Fruit fly (Drosophila melanogaster): ENCODE data around the gene Mgat2.

The Mgat2 gene

dm6 chr3R:29981479-29981878 lies 40.5 kb downstream of the Mgat2 start:
- TF ChIP-seq CG6765 (GFP tag; optimal IDR thresholded peaks at IDR 0.05) = no peak
- TF ChIP-seq Drgx (GFP tag; IDR thresholded peaks at IDR 0.05) = peak; percentile 59
- TF ChIP-seq sens (GFP tag) = peak; percentile 7
- TF ChIP-seq Sox102F (GFP tag; optimal IDR thresholded peaks at IDR 0.05) = peak; percentile 4
- no peak for TF ChIP-seq ranshi (GFP tag; IDR thresholded peaks at IDR 0.05)
- no peak for TF ChIP-seq CG10274 (GFP tag; optimal IDR thresholded peaks at IDR 0.05)

dm6 chr3R:29978595-29978994 lies 43.4 kb downstream of the Mgat2 start:
- peak; percentile 23; the same call in 1 of the 2 replicates for TF ChIP-seq Rx (GFP tag; IDR thresholded peaks at IDR 0.05)
- TF ChIP-seq insv (GFP tag; optimal IDR thresholded peaks at IDR 0.05) = no peak
- no peak for TF ChIP-seq dan (GFP tag; IDR thresholded peaks at IDR 0.05)
- TF ChIP-seq Gug (GFP tag; IDR thresholded peaks at IDR 0.05) = peak; percentile 4; the same call in 1 of the 4 replicates
- TF ChIP-seq pan (optimal IDR thresholded peaks at IDR 0.05) = no peak
- peak in 1 of 2 experiments; percentile 40 for TF ChIP-seq pan (GFP tag; optimal IDR thresholded peaks at IDR 0.05 in 1 of 2, IDR thresholded peaks at IDR 0.05 in 1 of 2)
- TF ChIP-seq lmd (GFP tag; IDR thresholded peaks at IDR 0.05) = peak; percentile 53
- no peak for TF ChIP-seq YL-1 (GFP tag; optimal IDR thresholded peaks at IDR 0.05)
- no peak for TF ChIP-seq Atf3 (GFP tag; optimal IDR thresholded peaks at IDR 0.05)
- TF ChIP-seq D (optimal IDR thresholded peaks at IDR 0.05) = no peak
- no peak for TF ChIP-seq D (GFP tag; optimal IDR thresholded peaks at IDR 0.05)
- peak; percentile 25; the same call in 1 of the 2 replicates for TF ChIP-seq ranshi (GFP tag; IDR thresholded peaks at IDR 0.05)
- TF ChIP-seq gsb-n (tag; optimal IDR thresholded peaks at IDR 0.05) = no peak
- peak; percentile 4 for TF ChIP-seq Hsf (GFP tag; optimal IDR thresholded peaks at IDR 0.05)
- no peak for TF ChIP-seq CG7271 (tag; optimal IDR thresholded peaks at IDR 0.05)
- peak; percentile 13 for TF ChIP-seq CG30403 (GFP tag; optimal IDR thresholded peaks at IDR 0.05)
- TF ChIP-seq shn (GFP tag; optimal IDR thresholded peaks at IDR 0.05) = no peak
- peak; percentile 50; the same call in 1 of the 2 replicates for TF ChIP-seq HLH3B (GFP tag; IDR thresholded peaks at IDR 0.05)
- peak; percentile 6 for TF ChIP-seq Xbp1 (GFP tag; optimal IDR thresholded peaks at IDR 0.05)
- TF ChIP-seq slbo (GFP tag; IDR thresholded peaks at IDR 0.05) = peak; percentile 59; the same call in 1 of the 2 replicates
- TF ChIP-seq CG15514 (GFP tag; optimal IDR thresholded peaks at IDR 0.05) = peak; percentile 34
- TF ChIP-seq bcd (GFP tag; optimal IDR thresholded peaks at IDR 0.05) = peak; percentile 29
- no peak for TF ChIP-seq NK7.1 (GFP tag; optimal IDR thresholded peaks at IDR 0.05)
- no peak for TF ChIP-seq CG31388 (GFP tag; optimal IDR thresholded peaks at IDR 0.05)
- TF ChIP-seq Doc3 (GFP tag; IDR thresholded peaks at IDR 0.05; ENCODE audit: partially characterized antibody) = no peak
- no peak for TF ChIP-seq kay (GFP tag; optimal IDR thresholded peaks at IDR 0.05)
- TF ChIP-seq CG7556 (GFP tag; optimal IDR thresholded peaks at IDR 0.05) = peak; percentile 34
- peak; percentile 48; the same call in 1 of the 2 replicates for TF ChIP-seq E2f1 (GFP tag; IDR thresholded peaks at IDR 0.05)
- TF ChIP-seq CG42726 (GFP tag; IDR thresholded peaks at IDR 0.05; ENCODE audit: partially characterized antibody) = no peak
- no peak for TF ChIP-seq Hey (tag; optimal IDR thresholded peaks at IDR 0.05)
- no peak for TF ChIP-seq CTCF (GFP tag; optimal IDR thresholded peaks at IDR 0.05)
- no peak for TF ChIP-seq cg (GFP tag; optimal IDR thresholded peaks at IDR 0.05)
- 0 out of 3 replicates have a peak, but pooled peaks have one; percentile 20 for TF ChIP-seq CG34422 (GFP tag; IDR thresholded peaks at IDR 0.05)
- peak; percentile 22 for TF ChIP-seq Blimp-1 (GFP tag; optimal IDR thresholded peaks at IDR 0.05)
- peak; percentile 47 for TF ChIP-seq Sox102F (GFP tag; optimal IDR thresholded peaks at IDR 0.05)
- no peak for TF ChIP-seq Dek (tag; optimal IDR thresholded peaks at IDR 0.05)
- TF ChIP-seq CG1233 (GFP tag; optimal IDR thresholded peaks at IDR 0.05) = no peak
- TF ChIP-seq croc (GFP tag; conservative IDR thresholded peaks at IDR 0.05) = 0 out of 3 replicates have a peak, but pooled peaks have one; percentile 17
- no peak for TF ChIP-seq zen (tag; optimal IDR thresholded peaks at IDR 0.05)
- TF ChIP-seq nom (GFP tag; optimal IDR thresholded peaks at IDR 0.05) = no peak
- TF ChIP-seq CG8924 (tag; optimal IDR thresholded peaks at IDR 0.05) = peak; percentile 33
- no peak for TF ChIP-seq prd (optimal IDR thresholded peaks at IDR 0.05)
- TF ChIP-seq prd (GFP tag; IDR thresholded peaks at IDR 0.05) = peak; percentile 22; the same call in 1 of the 3 replicates
- peak; percentile 52 for TF ChIP-seq CG12071 (GFP tag; optimal IDR thresholded peaks at IDR 0.05)
- peak; percentile 20 for TF ChIP-seq cwo (GFP tag; optimal IDR thresholded peaks at IDR 0.05)
- TF ChIP-seq Hmr (GFP tag; optimal IDR thresholded peaks at IDR 0.05) = peak; percentile 53

Measured in whole organism, embryonic.